Fruit fly (Drosophila melanogaster) whole organism, embryonic: Measurements from ENCODE around the gene Gr28a.

Experiments used
- ATbp ChIP-seq: fragments of 200-800 bp; sonication (Bioruptor generic); optimal IDR thresholded peaks from 2 replicates; lab custom pipeline; 2017; ENCODE audit warnings: missing biosample characterization, mild to moderate bottlenecking, missing genetic modification characterization, missing genetic modification reagents
- B-H2 ChIP-seq: fragments of 200-800 bp; sonication (Bioruptor generic); optimal IDR thresholded peaks from 2 replicates; lab custom pipeline; 2018; ENCODE audit warnings: missing biosample characterization, mild to moderate bottlenecking, missing genetic modification characterization
- CG10209 ChIP-seq: fragments of 200-800 bp; sonication (Bioruptor generic); optimal IDR thresholded peaks from 3 replicates; lab custom pipeline; 2017; ENCODE audit warnings: missing biosample characterization, mild to moderate bottlenecking, missing genetic modification characterization, missing genetic modification reagents
- CG10979 ChIP-seq: fragments of 200-800 bp; sonication (Bioruptor generic); optimal IDR thresholded peaks from 2 replicates; lab custom pipeline; 2018; ENCODE audit warnings: missing biosample characterization, mild to moderate bottlenecking, missing genetic modification characterization, moderate library complexity
- CG11456 ChIP-seq: fragments of 200-800 bp; sonication (Bioruptor generic); IDR thresholded peaks from 3 replicates; pipeline ENCODE4 v1.3.6; 2022; ENCODE audit warnings: missing biosample characterization, missing genetic modification characterization
- CG11504 ChIP-seq: fragments of 200-800 bp; sonication (Bioruptor generic); optimal IDR thresholded peaks from 3 replicates; lab custom pipeline; 2019; ENCODE audit warnings: missing biosample characterization, mild to moderate bottlenecking, missing genetic modification characterization, moderate library complexity
- CG13624 ChIP-seq: fragments of 200-800 bp; sonication (Bioruptor generic); optimal IDR thresholded peaks from 2 replicates; lab custom pipeline; 2016; ENCODE audit warnings: missing biosample characterization, missing genetic modification characterization
- CG15011 ChIP-seq: fragments of 200-800 bp; sonication (Bioruptor generic); optimal IDR thresholded peaks from 3 replicates; lab custom pipeline; 2018; ENCODE audit warnings: missing biosample characterization, mild to moderate bottlenecking, missing genetic modification characterization
- CG17361 ChIP-seq: fragments of 200-800 bp; sonication (Bioruptor generic); IDR thresholded peaks from 3 replicates; pipeline ENCODE4 v1.3.6; 2022; ENCODE audit warnings: missing biosample characterization, missing genetic modification characterization
- CG18262 ChIP-seq: fragments of 200-800 bp; optimal IDR thresholded peaks from 3 replicates; lab custom pipeline; 2019; ENCODE audit warnings: missing biosample characterization, mild to moderate bottlenecking, missing genetic modification characterization, moderate library complexity
- CG18764 ChIP-seq: fragments of 200-800 bp; sonication (Bioruptor generic); optimal IDR thresholded peaks from 3 replicates; lab custom pipeline; 2016; ENCODE audit warnings: missing biosample characterization, missing genetic modification characterization
- CG2678 ChIP-seq: fragments of 200-800 bp; sonication (Bioruptor generic); optimal IDR thresholded peaks from 3 replicates; lab custom pipeline; 2019; ENCODE audit warnings: missing biosample characterization, mild to moderate bottlenecking, missing genetic modification characterization, moderate library complexity
- CG3407 ChIP-seq: fragments of 200-800 bp; sonication (Bioruptor generic); optimal IDR thresholded peaks from 2 replicates; lab custom pipeline; 2018; ENCODE audit warnings: missing biosample characterization, mild to moderate bottlenecking, missing genetic modification characterization
- CG4617 ChIP-seq: fragments of 200-800 bp; sonication (Bioruptor generic); optimal IDR thresholded peaks from 3 replicates; lab custom pipeline; 2016; ENCODE audit warnings: missing biosample characterization, missing genetic modification characterization, borderline replicate concordance
- CG7556 ChIP-seq: fragments of 200-800 bp; sonication (Bioruptor generic); optimal IDR thresholded peaks from 2 replicates; lab custom pipeline; 2017; ENCODE audit warnings: missing biosample characterization, mild to moderate bottlenecking, missing genetic modification characterization
- CG7786 ChIP-seq: fragments of 200-800 bp; sonication (Bioruptor generic); optimal IDR thresholded peaks from 2 replicates; lab custom pipeline; 2016; ENCODE audit warnings: missing biosample characterization, missing genetic modification characterization
- CG9437 ChIP-seq: fragments of 200-800 bp; sonication (Bioruptor generic); optimal IDR thresholded peaks from 2 replicates; lab custom pipeline; 2018; ENCODE audit warnings: missing biosample characterization, mild to moderate bottlenecking, missing genetic modification characterization
- Dfd ChIP-seq, 2 experiments: fragments of >200 bp; optimal IDR thresholded peaks; 2 replicates each; lab custom pipeline; 2017; ENCODE audit warnings: missing biosample characterization in 2 of 2, missing genetic modification characterization in 2 of 2
- Drgx ChIP-seq: fragments of 200-800 bp; sonication (Bioruptor generic); IDR thresholded peaks from 2 replicates; pipeline ENCODE4 v1.3.6; 2022; ENCODE audit warnings: missing biosample characterization, missing genetic modification characterization
- E2f2 ChIP-seq: fragments of 200-800 bp; sonication (Bioruptor generic); IDR thresholded peaks from 2 replicates; pipeline ENCODE4 v1.3.6; 2022; ENCODE audit warnings: missing biosample characterization, missing genetic modification characterization
- Fer2 ChIP-seq: fragments of 200-800 bp; sonication (Bioruptor generic); optimal IDR thresholded peaks from 2 replicates; lab custom pipeline; 2018; ENCODE audit warnings: missing biosample characterization, mild to moderate bottlenecking, missing genetic modification characterization, moderate library complexity
- Hr51 ChIP-seq, 2 experiments: fragments of 200-800 bp; sonication (Bioruptor generic); optimal IDR thresholded peaks; 2 replicates in 1 of 2; 3 replicates in 1 of 2; lab custom pipeline; 2016 to 2018; ENCODE audit warnings: missing biosample characterization in 2 of 2, missing genetic modification characterization in 2 of 2, mild to moderate bottlenecking in 1 of 2, moderate library complexity in 1 of 2
- Med ChIP-seq: fragments of 200-800 bp; sonication (Bioruptor generic); peaks from one replicate; lab custom pipeline; 2016; ENCODE audit warnings: missing biosample characterization, missing genetic modification characterization, mild to moderate bottlenecking, inconsistent platforms, moderate library complexity
- Myb ChIP-seq: fragments of 200-800 bp; sonication (Bioruptor generic); optimal IDR thresholded peaks from 2 replicates; lab custom pipeline; 2016; ENCODE audit warnings: missing biosample characterization, missing genetic modification characterization
- PHDP ChIP-seq: fragments of 200-800 bp; sonication (Bioruptor generic); optimal IDR thresholded peaks from 3 replicates; lab custom pipeline; 2018; ENCODE audit warnings: missing biosample characterization, mild to moderate bottlenecking, missing genetic modification characterization, moderate library complexity
- Ssrp ChIP-seq: fragments of 200-800 bp; sonication (Bioruptor generic); optimal IDR thresholded peaks from 2 replicates; lab custom pipeline; 2018; ENCODE audit warnings: missing biosample characterization, mild to moderate bottlenecking, missing genetic modification characterization, moderate library complexity
- Xrp1 ChIP-seq: fragments of 200-800 bp; sonication (Bioruptor generic); IDR thresholded peaks from 2 replicates; pipeline ENCODE4 v1.3.6; 2022; ENCODE audit warnings: missing biosample characterization, missing genetic modification characterization
- bbx ChIP-seq: fragments of 200-800 bp; sonication (Bioruptor generic); IDR thresholded peaks from 2 replicates; pipeline ENCODE4 v1.3.6; 2022; ENCODE audit warnings: missing biosample characterization, missing genetic modification characterization; ENCODE audit not compliant: partially characterized antibody
- disco-r ChIP-seq: fragments of 200-800 bp; sonication (Bioruptor generic); optimal IDR thresholded peaks from 2 replicates; lab custom pipeline; 2016; ENCODE audit warnings: missing biosample characterization, missing genetic modification characterization
- dmrt11E ChIP-seq: fragments of 200-800 bp; sonication (Bioruptor generic); optimal IDR thresholded peaks from 3 replicates; lab custom pipeline; 2018; ENCODE audit warnings: missing biosample characterization, mild to moderate bottlenecking, missing genetic modification characterization, moderate library complexity
- eve ChIP-seq, 2 experiments: fragments of >200 bp; optimal IDR thresholded peaks; 2 replicates each; lab custom pipeline; 2017; ENCODE audit warnings: missing biosample characterization in 2 of 2, missing genetic modification characterization in 2 of 2
- fd102C ChIP-seq: fragments of 200-800 bp; sonication (Bioruptor generic); optimal IDR thresholded peaks from 2 replicates; lab custom pipeline; 2018; ENCODE audit warnings: missing biosample characterization, mild to moderate bottlenecking, missing genetic modification characterization, moderate library complexity
- gem ChIP-seq: fragments of 200-800 bp; sonication (Bioruptor generic); optimal IDR thresholded peaks from 2 replicates; lab custom pipeline; 2019; ENCODE audit warnings: missing biosample characterization, mild to moderate bottlenecking, missing genetic modification characterization, moderate library complexity
- gsb ChIP-seq: fragments of 200-800 bp; sonication (Bioruptor generic); IDR thresholded peaks from 2 replicates; pipeline ENCODE4 v1.3.6; 2022; ENCODE audit warnings: missing biosample characterization, missing genetic modification characterization
- nom ChIP-seq: fragments of 200-800 bp; sonication (Bioruptor generic); optimal IDR thresholded peaks from 2 replicates; lab custom pipeline; 2017; ENCODE audit warnings: missing biosample characterization, missing genetic modification characterization, mild to moderate bottlenecking, moderate library complexity, missing genetic modification reagents
- pita ChIP-seq: fragments of 200-800 bp; sonication (Bioruptor generic); optimal IDR thresholded peaks from 2 replicates; lab custom pipeline; 2017; ENCODE audit warnings: missing biosample characterization, mild to moderate bottlenecking, missing genetic modification characterization
- sob ChIP-seq: fragments of 200-800 bp; sonication (Bioruptor generic); IDR thresholded peaks from 2 replicates; pipeline ENCODE4 v1.3.6; 2022; ENCODE audit warnings: missing biosample characterization, missing genetic modification characterization
- sr ChIP-seq: fragments of 200-800 bp; sonication (Bioruptor generic); IDR thresholded peaks from 3 replicates; pipeline ENCODE4 v1.3.6; 2022; ENCODE audit warnings: missing biosample characterization, missing genetic modification characterization
- ssp ChIP-seq: fragments of 200-800 bp; sonication (Bioruptor generic); IDR thresholded peaks from 2 replicates; pipeline ENCODE4 v1.3.6; 2022; ENCODE audit warnings: missing biosample characterization, missing genetic modification characterization
- stwl ChIP-seq: fragments of 200-800 bp; sonication (Bioruptor generic); optimal IDR thresholded peaks from 3 replicates; lab custom pipeline; 2018; ENCODE audit warnings: missing biosample characterization, mild to moderate bottlenecking, missing genetic modification characterization, moderate library complexity
- tio ChIP-seq: fragments of 200-800 bp; sonication (Bioruptor generic); optimal IDR thresholded peaks from 2 replicates; lab custom pipeline; 2017; ENCODE audit warnings: missing biosample characterization, missing genetic modification characterization, inconsistent platforms
- ttk ChIP-seq: fragments of 200-800 bp; sonication (Bioruptor generic); IDR thresholded peaks from 2 replicates; pipeline ENCODE4 v2.1.2; 2022; ENCODE audit warnings: missing biosample characterization, missing genetic modification characterization
- vnd ChIP-seq: fragments of 200-800 bp; sonication (Bioruptor generic); IDR thresholded peaks from 3 replicates; pipeline ENCODE4 v1.3.6; 2022; ENCODE audit warnings: missing biosample characterization, missing genetic modification characterization; ENCODE audit not compliant: partially characterized antibody
- yki ChIP-seq: fragments of >200 bp; optimal IDR thresholded peaks from 3 replicates; lab custom pipeline; 2018
- zfh1 ChIP-seq: fragments of 200-800 bp; sonication (Bioruptor generic); IDR thresholded peaks from 3 replicates; pipeline ENCODE4 v1.3.6; 2022; ENCODE audit warnings: missing biosample characterization, missing genetic modification characterization

Gene Gr28a

dm6 chr2L:7423333-7423895 lies 30.6 kb downstream of the Gr28a start (continued):
- no peak for TF ChIP-seq Fer2 (tag; lab: Kevin White, UChicago)

- TF ChIP-seq CG15011 (no peak), stwl (tag; lab: Kevin White, UChicago) (no peak), CG13624 (GFP tag; lab: Kevin White, UChicago) (no peak), ATbp (GFP tag; lab: Kevin White, UChicago) (peak; percentile 22), Hr51 (GFP tag; optimal IDR thresholded peaks at IDR 0.05; lab: Kevin White, UChicago) (peak in 1 of 2 experiments; percentile 1), zfh1 (GFP tag; lab: Robert Waterston, UW) (0 out of 3 replicates have a peak, but pooled peaks have one; percentile 48), CG17361 (peak; percentile 66), Ssrp (peak; percentile 6), CG11456 (no peak), Xrp1 (GFP tag; lab: Robert Waterston, UW) (0 out of 2 replicates have a peak, but pooled peaks have one; percentile 15), sob (GFP tag; lab: Robert Waterston, UW) (0 out of 2 replicates have a peak, but pooled peaks have one; percentile 15), CG10979 (tag; lab: Kevin White, UChicago) (peak; percentile 15), CG7786 (GFP tag; lab: Kevin White, UChicago) (no peak), gem (tag; lab: Kevin White, UChicago) (peak; percentile 27), fd102C (GFP tag; lab: Kevin White, UChicago) (no peak), CG11504 (tag; lab: Kevin White, UChicago) (peak; percentile 27), ssp (GFP tag; lab: Robert Waterston, UW) (0 out of 2 replicates have a peak, but pooled peaks have one; percentile 6), Drgx (GFP tag; lab: Robert Waterston, UW) (peak; percentile 65), vnd (GFP tag; lab: Robert Waterston, UW) (no peak), tio (GFP tag; lab: Kevin White, UChicago) (peak; percentile 27), nom (peak; percentile 40), CG7556 (GFP tag; lab: Kevin White, UChicago) (peak; percentile 33), Dfd (GFP tag; optimal IDR thresholded peaks at IDR 0.05; lab: Kevin White, UChicago) (no peak), bbx (GFP tag; lab: Robert Waterston, UW) (no peak; the same call in 1 of the 2 replicates), sr (GFP tag; lab: Robert Waterston, UW) (0 out of 3 replicates have a peak, but pooled peaks have one; percentile 21), Myb (GFP tag; lab: Kevin White, UChicago) (no peak), Med (GFP tag; lab: Kevin White, UChicago) (peak; percentile 68), CG9437 (GFP tag; lab: Kevin White, UChicago) (peak; percentile 21), eve (GFP tag; optimal IDR thresholded peaks at IDR 0.05; lab: Kevin White, UChicago) (peak in 1 of 2 experiments; percentile 80), disco-r (no peak), CG4617 (no peak), CG2678 (tag; lab: Kevin White, UChicago) (peak; percentile 7), pita (GFP tag; lab: Kevin White, UChicago) (no peak), CG3407 (GFP tag; lab: Kevin White, UChicago) (peak; percentile 3), PHDP (tag; lab: Kevin White, UChicago) (no peak), ttk (GFP tag; lab: Robert Waterston, UW) (0 out of 2 replicates have a peak, but pooled peaks have one; percentile 8), B-H2 (GFP tag; lab: Kevin White, UChicago) (no peak), CG10209 (GFP tag; lab: Kevin White, UChicago) (no peak), E2f2 (GFP tag; lab: Robert Waterston, UW) (peak; percentile 22; the same call in 1 of the 2 replicates), gsb (GFP tag; lab: Robert Waterston, UW) (0 out of 2 replicates have a peak, but pooled peaks have one; percentile 13), yki (lab: Kevin White, UChicago) (no peak), CG18764 (GFP tag; lab: Kevin White, UChicago) (no peak), dmrt11E (tag; lab: Kevin White, UChicago) (no peak), CG18262 (tag; lab: Kevin White, UChicago) (peak; percentile 34)
Observed at dm6 chr2L:7422429-7423283, 31.4 kb downstream of the Gr28a start.
